In genomic region chr3R:21006967-21007366, dm6 we compare ENCODE assay signal across 2 fruit fly cellular contexts.
A peak's percentile ranks its signal among the peaks of the same experiment; 100 is the strongest.
TF ChIP-seq lines count a peak whose summit lies in the region.

Gene Alp5, minus strand, starts transcription at chr3R:21006990.

- TF ChIP-seq CTCF in whole organism, embryonic (GFP tag; optimal IDR thresholded peaks at IDR 0.05; lab: Kevin White, UChicago), result no peak

TF ChIP-seq in whole organism, embryonic, 481 proteins besides CTCF, POLR2A, EP300 and RAD21 (continues in another document):
- TF ChIP-seq tna (GFP tag; IDR thresholded peaks at IDR 0.05; lab: Robert Waterston, UW; ENCODE audit: partially characterized antibody) (no peak), sqz (GFP tag; optimal IDR thresholded peaks at IDR 0.05; lab: Kevin White, UChicago) (no peak), CG1233 (GFP tag; optimal IDR thresholded peaks at IDR 0.05; lab: Kevin White, UChicago) (no peak), CG15514 (GFP tag; optimal IDR thresholded peaks at IDR 0.05; lab: Kevin White, UChicago) (no peak), Dbx (GFP tag; IDR thresholded peaks at IDR 0.05; lab: Robert Waterston, UW) (no peak), grn (GFP tag; optimal IDR thresholded peaks at IDR 0.05; lab: Kevin White, UChicago) (peak; percentile 43), HmgZ (tag; optimal IDR thresholded peaks at IDR 0.05; lab: Kevin White, UChicago) (no peak), tup (GFP tag; optimal IDR thresholded peaks at IDR 0.05; lab: Kevin White, UChicago) (no peak), CG18764 (GFP tag; optimal IDR thresholded peaks at IDR 0.05; lab: Kevin White, UChicago) (no peak), CG10565 (GFP tag; optimal IDR thresholded peaks at IDR 0.05; lab: Kevin White, UChicago) (no peak), CG17361 (GFP tag; IDR thresholded peaks at IDR 0.05; lab: Robert Waterston, UW) (no peak), CG1832 (GFP tag; optimal IDR thresholded peaks at IDR 0.05; lab: Kevin White, UChicago) (no peak), pita (GFP tag; optimal IDR thresholded peaks at IDR 0.05; lab: Kevin White, UChicago) (no peak), CG3281 (GFP tag; optimal IDR thresholded peaks at IDR 0.05; lab: Kevin White, UChicago) (peak; percentile 2), toy (GFP tag; IDR thresholded peaks at IDR 0.05; lab: Robert Waterston, UW) (no peak), slbo (GFP tag; IDR thresholded peaks at IDR 0.05; lab: Robert Waterston, UW) (no peak), sd (tag; optimal IDR thresholded peaks at IDR 0.05; lab: Kevin White, UChicago) (peak; percentile 2), CG30020 (tag; optimal IDR thresholded peaks at IDR 0.05; lab: Kevin White, UChicago) (no peak), Adf1 (GFP tag; IDR thresholded peaks at IDR 0.05; lab: Robert Waterston, UW) (no peak), CG3838 (GFP tag; optimal IDR thresholded peaks at IDR 0.05; lab: Kevin White, UChicago) (no peak), aop (GFP tag; IDR thresholded peaks at IDR 0.05; lab: Robert Waterston, UW) (no peak), CG7928 (GFP tag; optimal IDR thresholded peaks at IDR 0.05; lab: Kevin White, UChicago) (no peak), Xrp1 (GFP tag; IDR thresholded peaks at IDR 0.05; lab: Robert Waterston, UW) (no peak), unpg (GFP tag; optimal IDR thresholded peaks at IDR 0.05; lab: Kevin White, UChicago) (no peak), B-H1 (GFP tag; IDR thresholded peaks at IDR 0.05; lab: Robert Waterston, UW) (no peak), CG15073 (GFP tag; optimal IDR thresholded peaks at IDR 0.05; lab: Kevin White, UChicago) (no peak), Dp (GFP tag; optimal IDR thresholded peaks at IDR 0.05; lab: Kevin White, UChicago) (no peak), al (GFP tag; IDR thresholded peaks at IDR 0.05; lab: Robert Waterston, UW) (no peak), nerfin-2 (GFP tag; IDR thresholded peaks at IDR 0.05; lab: Robert Waterston, UW; ENCODE audit: partially characterized antibody) (no peak), tin (GFP tag; optimal IDR thresholded peaks at IDR 0.05; lab: Kevin White, UChicago) (no peak), sug (tag; optimal IDR thresholded peaks at IDR 0.05; lab: Kevin White, UChicago) (peak; percentile 54), MESR4 (GFP tag; optimal IDR thresholded peaks at IDR 0.05; lab: Kevin White, UChicago) (no peak), cwo (GFP tag; optimal IDR thresholded peaks at IDR 0.05; lab: Kevin White, UChicago) (peak; percentile 89), run (tag; optimal IDR thresholded peaks at IDR 0.05; lab: Kevin White, UChicago) (no peak), CG7271 (tag; optimal IDR thresholded peaks at IDR 0.05; lab: Kevin White, UChicago) (no peak), HmgD (GFP tag; optimal IDR thresholded peaks at IDR 0.05; lab: Kevin White, UChicago) (no peak), CkIIα-i1 (GFP tag; IDR thresholded peaks at IDR 0.05; lab: Robert Waterston, UW) (no peak), Dek (tag; optimal IDR thresholded peaks at IDR 0.05; lab: Kevin White, UChicago) (no peak), nom (GFP tag; optimal IDR thresholded peaks at IDR 0.05; lab: Kevin White, UChicago) (no peak), CG2889 (GFP tag; IDR thresholded peaks at IDR 0.05; lab: Robert Waterston, UW) (no peak), dmrt99B (tag; optimal IDR thresholded peaks at IDR 0.05; lab: Kevin White, UChicago) (no peak), chinmo (GFP tag; IDR thresholded peaks at IDR 0.05; lab: Robert Waterston, UW; ENCODE audit: partially characterized antibody) (0 out of 4 replicates have a peak, but pooled peaks have one; percentile 33), Hr39 (optimal IDR thresholded peaks at IDR 0.05; lab: Kevin White, UChicago) (no peak), exex (tag; optimal IDR thresholded peaks at IDR 0.05; lab: Kevin White, UChicago) (peak; percentile 78), CG12104 (GFP tag; optimal IDR thresholded peaks at IDR 0.05; lab: Kevin White, UChicago) (no peak), MBD-R2 (GFP tag; IDR thresholded peaks at IDR 0.05; lab: Robert Waterston, UW) (no peak), klu (GFP tag; IDR thresholded peaks at IDR 0.05; lab: Robert Waterston, UW) (no peak), mam (GFP tag; optimal IDR thresholded peaks at IDR 0.05; lab: Kevin White, UChicago) (no peak)

TF ChIP-seq in whole organism, wandering third instar larva, 38 proteins besides CTCF, POLR2A, EP300 and RAD21:
- peak; percentile 35 for TF ChIP-seq CrebA (GFP tag; optimal IDR thresholded peaks at IDR 0.05; lab: Kevin White, UChicago; ENCODE audit: borderline replicate concordance)
- no peak for TF ChIP-seq lola (GFP tag; optimal IDR thresholded peaks at IDR 0.05; lab: Kevin White, UChicago)
